Fruit fly (Drosophila melanogaster) whole organism, embryonic: ENCODE results near the gene dsd.
A peak's percentile ranks its signal among the peaks of the same experiment; 100 is the strongest.

Source experiments
- CG11695 ChIP-seq: fragments of 200-800 bp; sonication (Bioruptor generic); IDR thresholded peaks from 3 replicates; pipeline ENCODE4 v1.3.6; 2022; ENCODE audit warnings: missing biosample characterization, missing genetic modification characterization
- CG12236 ChIP-seq: fragments of 200-800 bp; sonication (Bioruptor generic); optimal IDR thresholded peaks from 2 replicates; lab custom pipeline; 2016; ENCODE audit warnings: missing biosample characterization, missing genetic modification characterization
- CG13775 ChIP-seq: fragments of 200-800 bp; sonication (Bioruptor generic); optimal IDR thresholded peaks from 3 replicates; lab custom pipeline; 2017; ENCODE audit warnings: missing biosample characterization, mild to moderate bottlenecking, missing genetic modification characterization
- CG1792 ChIP-seq: fragments of 200-800 bp; sonication (Bioruptor generic); optimal IDR thresholded peaks from 2 replicates; lab custom pipeline; 2016; ENCODE audit warnings: missing biosample characterization, missing genetic modification characterization
- CG2199 ChIP-seq: fragments of 200-800 bp; sonication (Bioruptor generic); IDR thresholded peaks from 3 replicates; pipeline ENCODE4 v1.3.6; 2022; ENCODE audit warnings: missing biosample characterization, missing genetic modification characterization
- CG3065 ChIP-seq: fragments of 200-800 bp; sonication (Bioruptor generic); optimal IDR thresholded peaks from 2 replicates; lab custom pipeline; 2016; ENCODE audit warnings: missing biosample characterization, missing genetic modification characterization
- CG4424 ChIP-seq: fragments of 200-800 bp; sonication (Bioruptor generic); optimal IDR thresholded peaks from 3 replicates; lab custom pipeline; 2016; ENCODE audit warnings: missing biosample characterization, missing genetic modification characterization
- CG4854 ChIP-seq: fragments of 200-800 bp; sonication (Bioruptor generic); optimal IDR thresholded peaks from 2 replicates; lab custom pipeline; 2016; ENCODE audit warnings: missing biosample characterization, missing genetic modification characterization, inconsistent platforms
- CG6254 ChIP-seq: fragments of 200-800 bp; sonication (Bioruptor generic); optimal IDR thresholded peaks from 3 replicates; lab custom pipeline; 2017; ENCODE audit warnings: mild to moderate bottlenecking, missing biosample characterization, missing genetic modification reagents, missing genetic modification characterization
- CG8089 ChIP-seq: fragments of 200-800 bp; sonication (Bioruptor generic); optimal IDR thresholded peaks from 3 replicates; lab custom pipeline; 2016; ENCODE audit warnings: missing biosample characterization, missing genetic modification characterization
- CG8765 ChIP-seq: fragments of 200-800 bp; sonication (Bioruptor generic); IDR thresholded peaks from 2 replicates; pipeline ENCODE4 v1.3.6; 2022; ENCODE audit warnings: missing biosample characterization, missing genetic modification characterization
- CG9727 ChIP-seq: fragments of 200-800 bp; sonication (Bioruptor generic); optimal IDR thresholded peaks from 3 replicates; lab custom pipeline; 2017; ENCODE audit warnings: missing biosample characterization, mild to moderate bottlenecking, missing genetic modification characterization
- CG9932 ChIP-seq: fragments of 200-800 bp; sonication (Bioruptor generic); IDR thresholded peaks from 2 replicates; pipeline ENCODE4 v1.3.6; 2022; ENCODE audit warnings: missing biosample characterization, missing genetic modification characterization
- Dll ChIP-seq: fragments of 200-800 bp; sonication (Bioruptor generic); IDR thresholded peaks from 4 replicates; pipeline ENCODE4 v1.3.6; 2022; ENCODE audit warnings: missing biosample characterization, missing genetic modification characterization; ENCODE audit not compliant: partially characterized antibody
- Doc2 ChIP-seq: fragments of 200-800 bp; sonication (Bioruptor generic); IDR thresholded peaks from 2 replicates; pipeline ENCODE4 v1.3.6; 2022; ENCODE audit warnings: missing biosample characterization, missing genetic modification characterization
- E2f1 ChIP-seq: fragments of 200-800 bp; sonication (Bioruptor generic); IDR thresholded peaks from 2 replicates; pipeline ENCODE4 v1.3.6; 2022; ENCODE audit warnings: missing biosample characterization, missing genetic modification characterization
- E2f2 ChIP-seq: fragments of 200-800 bp; sonication (Bioruptor generic); IDR thresholded peaks from 2 replicates; pipeline ENCODE4 v1.3.6; 2022; ENCODE audit warnings: missing biosample characterization, missing genetic modification characterization
- Eip74EF ChIP-seq, 2 experiments: fragments of 200-800 bp in 1 of 2; fragments of >200 bp in 1 of 2; sonication (Bioruptor generic) in 1 of 2; optimal IDR thresholded peaks; 2 replicates each; lab custom pipeline; 2017 to 2019; ENCODE audit warnings: missing biosample characterization in 2 of 2, missing genetic modification characterization in 2 of 2, mild to moderate bottlenecking in 1 of 2, moderate library complexity in 1 of 2
- Fer1 ChIP-seq: fragments of 200-800 bp; sonication (Bioruptor generic); optimal IDR thresholded peaks from 2 replicates; lab custom pipeline; 2017; ENCODE audit warnings: missing biosample characterization, mild to moderate bottlenecking, missing genetic modification characterization
- Gug ChIP-seq: fragments of 200-800 bp; sonication (Bioruptor generic); IDR thresholded peaks from 4 replicates; pipeline ENCODE4 v1.3.6; 2022; ENCODE audit warnings: missing biosample characterization, missing genetic modification characterization
- HLH54F ChIP-seq: fragments of 200-800 bp; sonication (Bioruptor generic); optimal IDR thresholded peaks from 3 replicates; lab custom pipeline; 2016; ENCODE audit warnings: missing biosample characterization, missing genetic modification characterization
- NC2α ChIP-seq: fragments of 200-800 bp; sonication (Bioruptor generic); optimal IDR thresholded peaks from 2 replicates; lab custom pipeline; 2016; ENCODE audit warnings: missing biosample characterization, missing genetic modification characterization
- YL-1 ChIP-seq: fragments of 200-800 bp; sonication (Bioruptor generic); optimal IDR thresholded peaks from 3 replicates; lab custom pipeline; 2017; ENCODE audit warnings: missing biosample characterization, mild to moderate bottlenecking, missing genetic modification characterization
- al ChIP-seq: fragments of 200-800 bp; sonication (Bioruptor generic); IDR thresholded peaks from 2 replicates; pipeline ENCODE4 v1.3.6; 2022; ENCODE audit warnings: missing biosample characterization, missing genetic modification characterization
- ap ChIP-seq: fragments of 200-800 bp; sonication (Bioruptor generic); IDR thresholded peaks from 2 replicates; pipeline ENCODE4 v1.3.6; 2022; ENCODE audit warnings: missing biosample characterization, missing genetic modification characterization
- ase ChIP-seq: fragments of 200-800 bp; sonication (Bioruptor generic); IDR thresholded peaks from 3 replicates; pipeline ENCODE4 v1.3.6; 2022; ENCODE audit warnings: missing biosample characterization, missing genetic modification characterization
- bbx ChIP-seq: fragments of 200-800 bp; sonication (Bioruptor generic); IDR thresholded peaks from 2 replicates; pipeline ENCODE4 v1.3.6; 2022; ENCODE audit warnings: missing biosample characterization, missing genetic modification characterization; ENCODE audit not compliant: partially characterized antibody
- btn ChIP-seq: fragments of 200-800 bp; sonication (Bioruptor generic); optimal IDR thresholded peaks from 2 replicates; lab custom pipeline; 2016; ENCODE audit warnings: missing biosample characterization, missing genetic modification characterization
- cwo ChIP-seq: fragments of 200-800 bp; sonication (Bioruptor generic); optimal IDR thresholded peaks from 3 replicates; lab custom pipeline; 2017; ENCODE audit warnings: missing biosample characterization, missing genetic modification characterization, mild to moderate bottlenecking, moderate library complexity, missing genetic modification reagents
- dmrt99B ChIP-seq: fragments of 200-800 bp; sonication (Bioruptor generic); optimal IDR thresholded peaks from 2 replicates; lab custom pipeline; 2018; ENCODE audit warnings: missing biosample characterization, mild to moderate bottlenecking, missing genetic modification characterization, moderate library complexity
- ems ChIP-seq: fragments of 200-800 bp; sonication (Bioruptor generic); optimal IDR thresholded peaks from 3 replicates; lab custom pipeline; 2016; ENCODE audit warnings: missing biosample characterization, missing genetic modification characterization
- en ChIP-seq: fragments of 200-800 bp; sonication (Bioruptor generic); optimal IDR thresholded peaks from 2 replicates; lab custom pipeline; 2016; ENCODE audit warnings: missing biosample characterization, missing genetic modification characterization
- gsb-n ChIP-seq: fragments of 200-800 bp; sonication (Bioruptor generic); optimal IDR thresholded peaks from 3 replicates; lab custom pipeline; 2018; ENCODE audit warnings: missing biosample characterization, mild to moderate bottlenecking, missing genetic modification characterization
- hth ChIP-seq: fragments of >200 bp; optimal IDR thresholded peaks from 2 replicates; lab custom pipeline; 2017; ENCODE audit warnings: inconsistent platforms
- jumu ChIP-seq: fragments of 200-800 bp; sonication (Bioruptor generic); optimal IDR thresholded peaks from 3 replicates; lab custom pipeline; 2016; ENCODE audit warnings: missing biosample characterization, missing genetic modification characterization
- lab ChIP-seq: fragments of 200-800 bp; sonication (Bioruptor generic); optimal IDR thresholded peaks from 3 replicates; lab custom pipeline; 2017; ENCODE audit warnings: missing biosample characterization, missing genetic modification characterization, mild to moderate bottlenecking, moderate library complexity, missing genetic modification reagents
- mld ChIP-seq: fragments of 200-800 bp; sonication (Bioruptor generic); IDR thresholded peaks from 3 replicates; pipeline ENCODE4 v1.3.6; 2022; ENCODE audit warnings: missing biosample characterization, missing genetic modification characterization; ENCODE audit not compliant: partially characterized antibody
- nerfin-1 ChIP-seq: fragments of 200-800 bp; sonication (Bioruptor generic); optimal IDR thresholded peaks from 3 replicates; lab custom pipeline; 2019; ENCODE audit warnings: missing biosample characterization, mild to moderate bottlenecking, missing genetic modification characterization, moderate library complexity
- nom ChIP-seq: fragments of 200-800 bp; sonication (Bioruptor generic); optimal IDR thresholded peaks from 2 replicates; lab custom pipeline; 2017; ENCODE audit warnings: missing biosample characterization, missing genetic modification characterization, mild to moderate bottlenecking, moderate library complexity, missing genetic modification reagents
- odd ChIP-seq: fragments of 200-800 bp; sonication (Bioruptor generic); optimal IDR thresholded peaks from 2 replicates; lab custom pipeline; 2017; ENCODE audit warnings: missing biosample characterization, mild to moderate bottlenecking, missing genetic modification characterization
- pho ChIP-seq: fragments of 200-800 bp; sonication (Bioruptor generic); optimal IDR thresholded peaks from 2 replicates; lab custom pipeline; 2016; ENCODE audit warnings: missing biosample characterization, missing genetic modification characterization
- run ChIP-seq: fragments of 200-800 bp; sonication (Bioruptor generic); optimal IDR thresholded peaks from 3 replicates; lab custom pipeline; 2018; ENCODE audit warnings: missing biosample characterization, mild to moderate bottlenecking, missing genetic modification characterization
- seq ChIP-seq: fragments of 200-800 bp; sonication (Bioruptor generic); IDR thresholded peaks from 2 replicates; pipeline ENCODE4 v1.3.6; 2022; ENCODE audit warnings: missing biosample characterization, missing genetic modification characterization
- slou ChIP-seq: fragments of 200-800 bp; sonication (Bioruptor generic); optimal IDR thresholded peaks from 3 replicates; lab custom pipeline; 2016; ENCODE audit warnings: missing biosample characterization, missing genetic modification characterization
- slp2 ChIP-seq: fragments of 200-800 bp; sonication (Bioruptor generic); optimal IDR thresholded peaks from 2 replicates; lab custom pipeline; 2016; ENCODE audit warnings: missing biosample characterization, missing genetic modification characterization
- sqz ChIP-seq: fragments of 200-800 bp; sonication (Bioruptor generic); optimal IDR thresholded peaks from 3 replicates; lab custom pipeline; 2018; ENCODE audit warnings: missing biosample characterization, mild to moderate bottlenecking, missing genetic modification characterization
- ssp ChIP-seq: fragments of 200-800 bp; sonication (Bioruptor generic); IDR thresholded peaks from 2 replicates; pipeline ENCODE4 v1.3.6; 2022; ENCODE audit warnings: missing biosample characterization, missing genetic modification characterization
- tx ChIP-seq: fragments of 200-800 bp; sonication (Bioruptor generic); optimal IDR thresholded peaks from 2 replicates; lab custom pipeline; 2016; ENCODE audit warnings: missing biosample characterization, missing genetic modification characterization
- wdn ChIP-seq: fragments of 200-800 bp; sonication (Bioruptor generic); IDR thresholded peaks from 2 replicates; pipeline ENCODE4 v1.3.6; 2022; ENCODE audit warnings: missing biosample characterization, missing genetic modification characterization
- zfh2 ChIP-seq: fragments of 200-800 bp; sonication (Bioruptor generic); optimal IDR thresholded peaks from 2 replicates; lab custom pipeline; 2016; ENCODE audit warnings: missing biosample characterization, missing genetic modification characterization

The dsd gene

dm6 chr3R:27607218-27607929 is at the start of gene dsd, which contains the start of gene Tusp (continued):
- TF ChIP-seq mld (GFP tag; lab: Robert Waterston, UW) (no peak), gsb-n (peak; percentile 32), CG11695 (GFP tag; lab: Robert Waterston, UW) (peak; percentile 28; the same call in 1 of the 3 replicates), pho (peak; percentile 73), odd (GFP tag; lab: Kevin White, UChicago) (peak; percentile 32), hth (lab: Kevin White, UChicago) (no peak), E2f1 (GFP tag; lab: Robert Waterston, UW) (peak; percentile 58), CG2199 (peak; percentile 21; the same call in 1 of the 3 replicates), ap (0 out of 2 replicates have a peak, but pooled peaks have one; percentile 36), CG8089 (GFP tag; lab: Kevin White, UChicago) (peak; percentile 54), bbx (peak; percentile 11; the same call in 1 of the 2 replicates), ems (GFP tag; lab: Kevin White, UChicago) (peak; percentile 64), lab (GFP tag; lab: Kevin White, UChicago) (peak; percentile 84), nerfin-1 (tag; lab: Kevin White, UChicago) (no peak), CG9932 (GFP tag; lab: Robert Waterston, UW) (peak; percentile 92), Fer1 (peak; percentile 39), en (GFP tag; lab: Kevin White, UChicago) (no peak), dmrt99B (tag; lab: Kevin White, UChicago) (peak; percentile 68), sqz (peak; percentile 26), cwo (peak; percentile 51), NC2α (no peak), run (tag; lab: Kevin White, UChicago) (no peak), CG4854 (peak; percentile 48), CG4424 (GFP tag; lab: Kevin White, UChicago) (peak; percentile 78), CG9727 (peak; percentile 71), CG13775 (peak; percentile 74), YL-1 (GFP tag; lab: Kevin White, UChicago) (peak; percentile 64), btn (GFP tag; lab: Kevin White, UChicago) (peak; percentile 26), nom (GFP tag; lab: Kevin White, UChicago) (peak; percentile 4), CG6254 (peak; percentile 16), jumu (GFP tag; lab: Kevin White, UChicago) (peak; percentile 59), al (GFP tag; lab: Robert Waterston, UW) (peak; percentile 69), seq (no peak), Gug (GFP tag; lab: Robert Waterston, UW) (peak; percentile 87), E2f2 (GFP tag; lab: Robert Waterston, UW) (peak; percentile 5; the same call in 1 of the 2 replicates), ase (peak; percentile 61; the same call in 1 of the 3 replicates), HLH54F (GFP tag; lab: Kevin White, UChicago) (peak; percentile 82), ssp (GFP tag; lab: Robert Waterston, UW) (peak; percentile 66), CG12236 (GFP tag; lab: Kevin White, UChicago) (peak; percentile 13), CG1792 (GFP tag; lab: Kevin White, UChicago) (peak; percentile 54), tx (GFP tag; lab: Kevin White, UChicago) (peak; percentile 66), zfh2 (peak; percentile 91), Eip74EF (GFP tag; optimal IDR thresholded peaks at IDR 0.05; lab: Kevin White, UChicago) (no peak), slp2 (peak; percentile 35), Dll (GFP tag; lab: Robert Waterston, UW) (peak; percentile 67; the same call in 3 of the 4 replicates), slou (GFP tag; lab: Kevin White, UChicago) (peak; percentile 60), Doc2 (GFP tag; lab: Robert Waterston, UW) (no peak), wdn (GFP tag; lab: Robert Waterston, UW) (no peak), CG8765 (peak; percentile 42), CG3065 (GFP tag; lab: Kevin White, UChicago) (peak; percentile 24)
